Worm (Caenorhabditis elegans) whole organism, L4 larva: Measurements from ENCODE around the gene rla-2.

ENCODE experiments used
- R02D3.7 ChIP-seq: fragments of 150-350 bp; sonication (generic microtip); optimal IDR thresholded peaks from 3 replicates; lab custom pipeline; 2014; ENCODE audit warnings: missing biosample characterization, missing genetic modification characterization
- T20F7.1 ChIP-seq: fragments of 200-800 bp; sonication (Bioruptor generic); optimal IDR thresholded peaks from 2 replicates; lab custom pipeline; 2018; ENCODE audit warnings: mild to moderate bottlenecking, missing genetic modification characterization, missing compliant biosample characterization
- T26A8.4 ChIP-seq: fragments of 200-800 bp; sonication (Bioruptor generic); IDR thresholded peaks from 2 replicates; pipeline ENCODE4 v1.3.6; 2022; ENCODE audit warnings: missing genetic modification characterization, missing compliant biosample characterization
- aha-1 ChIP-seq: fragments of 150-350 bp; peaks from one replicate; lab custom pipeline; 2014; ENCODE audit warnings: missing biosample characterization, missing genetic modification characterization
- ama-1 ChIP-seq: fragments of 150-350 bp; optimal IDR thresholded peaks from 2 replicates; lab custom pipeline; 2014; ENCODE audit warnings: inconsistent platforms, mixed read lengths
- arid-1 ChIP-seq: fragments of 200-800 bp; sonication (Bioruptor generic); conservative IDR thresholded peaks from 2 replicates; pipeline ENCODE4 v1.3.6; 2022; ENCODE audit warnings: missing genetic modification reagents, missing genetic modification characterization, missing compliant biosample characterization
- ceh-20 ChIP-seq: fragments of 200-800 bp; sonication (Bioruptor generic); IDR thresholded peaks from 2 replicates; pipeline ENCODE4 v1.3.6; 2022; ENCODE audit warnings: missing genetic modification reagents, missing genetic modification characterization, missing compliant biosample characterization
- ceh-82 ChIP-seq: sonication (generic microtip); optimal IDR thresholded peaks from 2 replicates; lab custom pipeline; 2017; ENCODE audit warnings: missing biosample characterization, missing genetic modification characterization
- ctbp-1 ChIP-seq: fragments of 200-800 bp; sonication (Bioruptor generic); IDR thresholded peaks from 2 replicates; pipeline ENCODE4 v1.3.6; 2022; ENCODE audit warnings: missing genetic modification reagents, missing genetic modification characterization, missing compliant biosample characterization
- daf-16 ChIP-seq, 3 experiments: sonication (generic microtip); optimal IDR thresholded peaks; 2 replicates each; lab custom pipeline; 2016 to 2017; ENCODE audit warnings: missing genetic modification characterization in 3 of 3, missing genetic modification reagents in 3 of 3, mild to moderate bottlenecking in 2 of 3, missing compliant biosample characterization in 2 of 3, missing biosample characterization in 1 of 3, moderate library complexity in 1 of 3
- daf-19 ChIP-seq: fragments of 200-800 bp; sonication (Bioruptor generic); conservative IDR thresholded peaks from 2 replicates; pipeline ENCODE4 v1.3.6; 2022; ENCODE audit warnings: missing genetic modification characterization, missing compliant biosample characterization
- dmd-6 ChIP-seq: fragments of 200-800 bp; sonication (Bioruptor generic); IDR thresholded peaks from 2 replicates; pipeline ENCODE4 v1.3.6; 2022; ENCODE audit warnings: missing genetic modification reagents, missing genetic modification characterization, missing compliant biosample characterization
- dmd-8 ChIP-seq: fragments of 200-800 bp; sonication (Bioruptor generic); IDR thresholded peaks from 2 replicates; pipeline ENCODE4 v1.3.6; 2022; ENCODE audit warnings: missing genetic modification characterization, missing compliant biosample characterization
- dmd-9 ChIP-seq: fragments of 200-800 bp; sonication (Bioruptor generic); IDR thresholded peaks from 2 replicates; pipeline ENCODE4 v1.3.6; 2022; ENCODE audit warnings: missing genetic modification reagents, missing genetic modification characterization, missing compliant biosample characterization
- duxl-1 ChIP-seq: sonication (generic microtip); optimal IDR thresholded peaks from 2 replicates; lab custom pipeline; 2016; ENCODE audit warnings: mild to moderate bottlenecking, missing genetic modification characterization, moderate library complexity, missing compliant biosample characterization; ENCODE audit not compliant: poor library complexity
- egl-27 ChIP-seq: sonication (generic microtip); optimal IDR thresholded peaks from 3 replicates; lab custom pipeline; 2017; ENCODE audit warnings: missing biosample characterization, missing genetic modification reagents, missing genetic modification characterization
- egl-43 ChIP-seq: fragments of 200-800 bp; sonication (Bioruptor generic); IDR thresholded peaks from 2 replicates; pipeline ENCODE4 v1.3.6; 2022; ENCODE audit warnings: missing genetic modification reagents, missing genetic modification characterization, missing compliant biosample characterization
- fos-1 ChIP-seq: fragments of 150-350 bp; optimal IDR thresholded peaks from 2 replicates; lab custom pipeline; 2014; ENCODE audit warnings: missing biosample characterization, missing genetic modification characterization
- hif-1 ChIP-seq, 2 experiments: sonication (generic microtip); optimal IDR thresholded peaks; 2 replicates each; lab custom pipeline; 2016 to 2017; ENCODE audit warnings: missing compliant biosample characterization in 2 of 2, missing genetic modification characterization in 2 of 2, missing genetic modification reagents in 2 of 2, missing genotype in 2 of 2, mild to moderate bottlenecking in 1 of 2
- hlh-11 ChIP-seq: fragments of 200-800 bp; sonication (Bioruptor generic); optimal IDR thresholded peaks from 2 replicates; lab custom pipeline; 2018; ENCODE audit warnings: mild to moderate bottlenecking, missing genetic modification characterization, missing compliant biosample characterization
- hlh-30 ChIP-seq: sonication (generic microtip); optimal IDR thresholded peaks from 2 replicates; lab custom pipeline; 2017; ENCODE audit warnings: antibody characterized with exemption, mild to moderate bottlenecking, missing genetic modification characterization, missing compliant biosample characterization; ENCODE audit not compliant: insufficient read depth
- hmg-1.1 ChIP-seq: fragments of 200-800 bp; sonication (Bioruptor generic); IDR thresholded peaks from 2 replicates; pipeline ENCODE4 v1.3.6; 2022; ENCODE audit warnings: missing genetic modification reagents, missing genetic modification characterization, missing compliant biosample characterization
- jun-1 ChIP-seq: fragments of 150-350 bp; optimal IDR thresholded peaks from 2 replicates; lab custom pipeline; 2014; ENCODE audit warnings: missing biosample characterization, missing genetic modification reagents, missing genetic modification characterization
- lin-1 ChIP-seq: fragments of 200-800 bp; sonication (Bioruptor generic); IDR thresholded peaks from 2 replicates; pipeline ENCODE4 v1.3.6; 2022; ENCODE audit warnings: missing genetic modification reagents, missing genetic modification characterization, missing compliant biosample characterization
- lin-13 ChIP-seq: fragments of 150-350 bp; optimal IDR thresholded peaks from 2 replicates; lab custom pipeline; 2014; ENCODE audit warnings: missing biosample characterization, missing genetic modification reagents, missing genetic modification characterization
- lin-38 ChIP-seq: fragments of 200-800 bp; sonication (Bioruptor generic); IDR thresholded peaks from 2 replicates; pipeline ENCODE4 v1.3.6; 2022; ENCODE audit warnings: missing genetic modification reagents, missing genetic modification characterization, missing compliant biosample characterization
- lsy-2 ChIP-seq, 2 experiments: fragments of 150-350 bp in 1 of 2; sonication (generic microtip) in 1 of 2; optimal IDR thresholded peaks; 2 replicates each; lab custom pipeline; 2014 to 2017; ENCODE audit warnings: missing biosample characterization in 2 of 2, missing genetic modification characterization in 2 of 2
- mdl-1 ChIP-seq, 2 experiments: fragments of 150-350 bp in 1 of 2; sonication (generic microtip) in 1 of 2; optimal IDR thresholded peaks; 2 replicates each; lab custom pipeline; 2014 to 2017; ENCODE audit warnings: missing biosample characterization in 2 of 2, missing genetic modification characterization in 2 of 2
- mep-1 ChIP-seq: fragments of 150-350 bp; sonication (generic microtip); optimal IDR thresholded peaks from 3 replicates; lab custom pipeline; 2014; ENCODE audit warnings: missing biosample characterization, missing genetic modification characterization
- mes-2 ChIP-seq: sonication (generic microtip); optimal IDR thresholded peaks from 2 replicates; lab custom pipeline; 2016; ENCODE audit warnings: missing genotype, mild to moderate bottlenecking, missing genetic modification characterization, missing compliant biosample characterization; ENCODE audit not compliant: poor library complexity, severe bottlenecking
- mxl-2 ChIP-seq: fragments of 200-800 bp; sonication (Bioruptor generic); conservative IDR thresholded peaks from 2 replicates; pipeline ENCODE4 v1.3.6; 2022; ENCODE audit warnings: missing genetic modification reagents, missing genetic modification characterization, missing compliant biosample characterization
- nhr-10 ChIP-seq: fragments of 150-350 bp; optimal IDR thresholded peaks from 2 replicates; lab custom pipeline; 2014; ENCODE audit warnings: missing biosample characterization, missing genetic modification characterization
- nhr-102 ChIP-seq: sonication (generic microtip); optimal IDR thresholded peaks from 2 replicates; lab custom pipeline; 2016; ENCODE audit warnings: mild to moderate bottlenecking, missing genetic modification characterization, moderate library complexity, missing compliant biosample characterization
- nhr-11 ChIP-seq: fragments of 150-350 bp; optimal IDR thresholded peaks from 2 replicates; lab custom pipeline; 2014; ENCODE audit warnings: missing biosample characterization, missing genetic modification characterization
- nhr-28 ChIP-seq: fragments of 150-350 bp; optimal IDR thresholded peaks from 2 replicates; lab custom pipeline; 2014; ENCODE audit warnings: missing biosample characterization, missing genetic modification characterization
- nhr-42 ChIP-seq: fragments of 200-800 bp; sonication (Bioruptor generic); IDR thresholded peaks from 2 replicates; pipeline ENCODE4 v1.3.6; 2022; ENCODE audit warnings: missing genetic modification characterization, missing compliant biosample characterization
- nhr-48 ChIP-seq: sonication (generic microtip); optimal IDR thresholded peaks from 2 replicates; lab custom pipeline; 2016; ENCODE audit warnings: mild to moderate bottlenecking, missing genetic modification characterization, missing compliant biosample characterization
- nhr-6 ChIP-seq: fragments of 150-350 bp; optimal IDR thresholded peaks from 2 replicates; lab custom pipeline; 2014; ENCODE audit warnings: missing biosample characterization, missing genetic modification characterization
- nhr-77 ChIP-seq: fragments of 150-350 bp; optimal IDR thresholded peaks from 2 replicates; lab custom pipeline; 2014; ENCODE audit warnings: missing biosample characterization, missing genetic modification characterization
- php-3 ChIP-seq: fragments of 200-800 bp; sonication (Bioruptor generic); IDR thresholded peaks from 2 replicates; pipeline ENCODE4 v1.3.6; 2022; ENCODE audit warnings: missing genetic modification reagents, missing genetic modification characterization, missing compliant biosample characterization
- snpc-1.2 ChIP-seq: fragments of 200-800 bp; sonication (Bioruptor generic); IDR thresholded peaks from 2 replicates; pipeline ENCODE4 v1.3.6; 2022; ENCODE audit warnings: missing genetic modification reagents, missing genetic modification characterization, missing compliant biosample characterization
- spr-3 ChIP-seq: fragments of 200-800 bp; sonication (Bioruptor generic); optimal IDR thresholded peaks from 2 replicates; lab custom pipeline; 2018; ENCODE audit warnings: mild to moderate bottlenecking, missing genetic modification characterization, missing compliant biosample characterization
- tra-1 ChIP-seq: fragments of 200-800 bp; sonication (Bioruptor generic); IDR thresholded peaks from 2 replicates; pipeline ENCODE4 v1.3.6; 2022; ENCODE audit warnings: missing genetic modification reagents, missing genetic modification characterization, missing compliant biosample characterization
- unc-62 ChIP-seq, 3 experiments: fragments of 150-350 bp in 1 of 3; sonication (generic microtip); optimal IDR thresholded peaks in 2 of 3; peaks in 1 of 3; 1 replicate in 1 of 3; 2 replicates in 2 of 3; lab custom pipeline; 2014 to 2017; ENCODE audit warnings: missing biosample characterization in 3 of 3, missing genetic modification characterization in 3 of 3, missing genetic modification reagents in 3 of 3, missing genotype in 1 of 3
- zfp-3 ChIP-seq: fragments of 200-800 bp; sonication (Bioruptor generic); conservative IDR thresholded peaks from 2 replicates; pipeline ENCODE4 v1.3.6; 2022; ENCODE audit warnings: missing genetic modification reagents, missing genetic modification characterization, missing compliant biosample characterization
- zip-2 ChIP-seq: fragments of 150-350 bp; optimal IDR thresholded peaks from 2 replicates; lab custom pipeline; 2014; ENCODE audit warnings: missing biosample characterization, missing genetic modification characterization
- ztf-7 ChIP-seq: fragments of 150-350 bp; optimal IDR thresholded peaks from 2 replicates; lab custom pipeline; 2014; ENCODE audit warnings: missing biosample characterization, missing genetic modification characterization

The rla-2 gene

ce11 chrIV:13389237-13389636, 19.2 kb upstream of the rla-2 start (continued):
- 0 out of 2 replicates have a peak, but pooled peaks have one; percentile 49 for TF ChIP-seq dmd-8
- 0 out of 2 replicates have a peak, but pooled peaks have one; percentile 26 for TF ChIP-seq tra-1 (GFP tag; lab: Robert Waterston, UW)
- no peak for TF ChIP-seq ceh-82 (tag; lab: Kevin White, UChicago)
- peak; percentile 38; the same call in 1 of the 2 replicates for TF ChIP-seq lin-1
- TF ChIP-seq dmd-6 (GFP tag; lab: Robert Waterston, UW) = no peak
- 0 out of 2 replicates have a peak, but pooled peaks have one; percentile 11 for TF ChIP-seq snpc-1.2 (GFP tag; lab: Robert Waterston, UW)

ce11 chrIV:13388779-13389178, 18.7 kb upstream of the rla-2 start:
- peak; percentile 54 for TF ChIP-seq mxl-2 (GFP tag; lab: Robert Waterston, UW)
- peak; percentile 48; the same call in 1 of the 2 replicates for TF ChIP-seq ceh-20 (GFP tag; lab: Robert Waterston, UW)
- peak in 1 of 2 experiments; percentile 81 for TF ChIP-seq unc-62 (GFP tag; optimal IDR thresholded peaks at IDR 0.05 in 1 of 2; lab: Kevin White, UChicago)
- no peak for TF ChIP-seq unc-62 (tag; optimal IDR thresholded peaks at IDR 0.05; lab: Kevin White, UChicago)
- peak; percentile 49 for TF ChIP-seq nhr-102 (tag; lab: Kevin White, UChicago)
- peak in 1 of 2 experiments; percentile 50 for TF ChIP-seq mdl-1 (tag; optimal IDR thresholded peaks at IDR 0.05; lab: Kevin White, UChicago)
- no peak for TF ChIP-seq nhr-6 (tag; lab: Kevin White, UChicago)
- peak in 1 of 2 experiments; percentile 45 for TF ChIP-seq hif-1 (tag; optimal IDR thresholded peaks at IDR 0.05; lab: Kevin White, UChicago)
- TF ChIP-seq ztf-7 (tag; lab: Kevin White, UChicago) = no peak
- TF ChIP-seq T20F7.1 (GFP tag; lab: Kevin White, UChicago) = peak; percentile 43
- peak; percentile 32 for TF ChIP-seq nhr-28
- TF ChIP-seq lsy-2 (tag; optimal IDR thresholded peaks at IDR 0.05; lab: Kevin White, UChicago) = peak; percentile 0 to 80
- peak; percentile 83 for TF ChIP-seq mep-1
- TF ChIP-seq nhr-10 (tag; lab: Kevin White, UChicago) = peak; percentile 90
- TF ChIP-seq zfp-3 = peak; percentile 80
- TF ChIP-seq jun-1 (tag; lab: Kevin White, UChicago) = peak; percentile 13
- peak; percentile 66 for TF ChIP-seq zip-2
- peak; percentile 70 for TF ChIP-seq lin-38 (GFP tag; lab: Robert Waterston, UW)
- peak; percentile 56 for TF ChIP-seq nhr-48
- TF ChIP-seq hmg-1.1 (GFP tag; lab: Robert Waterston, UW) = 0 out of 2 replicates have a peak, but pooled peaks have one; percentile 25
- peak; percentile 81 for TF ChIP-seq daf-19 (GFP tag; lab: Robert Waterston, UW)
- peak; percentile 65 for TF ChIP-seq hlh-30 (tag; lab: Kevin White, UChicago)
- TF ChIP-seq nhr-11 = no peak
- peak; percentile 94 for TF ChIP-seq ama-1 (lab: Kevin White, UChicago)
- peak in 1 of 2 experiments; percentile 7 for TF ChIP-seq daf-16 (GFP tag; optimal IDR thresholded peaks at IDR 0.05; lab: Kevin White, UChicago)
- no peak for TF ChIP-seq daf-16 (tag; optimal IDR thresholded peaks at IDR 0.05; lab: Kevin White, UChicago)
- no peak for TF ChIP-seq fos-1 (tag; lab: Kevin White, UChicago)
- TF ChIP-seq nhr-42 = peak; percentile 39; the same call in 1 of the 2 replicates
- TF ChIP-seq duxl-1 (tag; lab: Kevin White, UChicago) = peak; percentile 5
- peak; percentile 55 for TF ChIP-seq mes-2 (tag; lab: Kevin White, UChicago)
- no peak for TF ChIP-seq php-3 (GFP tag; lab: Robert Waterston, UW)
- TF ChIP-seq dmd-6 (GFP tag; lab: Robert Waterston, UW) = peak; percentile 30; the same call in 1 of the 2 replicates
- no peak for TF ChIP-seq egl-43 (GFP tag; lab: Robert Waterston, UW)
- TF ChIP-seq dmd-8 = 0 out of 2 replicates have a peak, but pooled peaks have one; percentile 35
- TF ChIP-seq lin-1 = peak; percentile 55; the same call in 1 of the 2 replicates
- TF ChIP-seq ctbp-1 (GFP tag; lab: Robert Waterston, UW) = peak; percentile 50; the same call in 1 of the 2 replicates
- TF ChIP-seq T26A8.4 (GFP tag; lab: Robert Waterston, UW) = peak; percentile 69
- TF ChIP-seq arid-1 = no peak; the same call in 1 of the 2 replicates
- peak; percentile 60 for TF ChIP-seq nhr-77 (tag; lab: Kevin White, UChicago)
- TF ChIP-seq hlh-11 = peak; percentile 39
- TF ChIP-seq spr-3 (GFP tag; lab: Kevin White, UChicago) = peak; percentile 18
- TF ChIP-seq aha-1 (tag; lab: Kevin White, UChicago) = peak; percentile 95
- TF ChIP-seq dmd-9 (GFP tag; lab: Robert Waterston, UW) = no peak
- peak; percentile 33 for TF ChIP-seq R02D3.7
- peak; percentile 41 for TF ChIP-seq lin-13
- no peak for TF ChIP-seq egl-27 (tag; lab: Kevin White, UChicago)
